Worm (Caenorhabditis elegans) whole organism, L2 larva: ENCODE data around the gene pfd-5.

Experiments
- ama-1 ChIP-seq: fragments of 150-350 bp; optimal IDR thresholded peaks from 2 replicates; lab custom pipeline; 2018; ENCODE audit warnings: inconsistent platforms
- egl-27 ChIP-seq: sonication (generic microtip); optimal IDR thresholded peaks from 3 replicates; lab custom pipeline; 2017; ENCODE audit warnings: missing biosample characterization, missing genetic modification reagents, missing genetic modification characterization
- nhr-12 ChIP-seq: fragments of 150-350 bp; optimal IDR thresholded peaks from 2 replicates; lab custom pipeline; 2014; ENCODE audit warnings: missing biosample characterization, missing genetic modification characterization
- nhr-237 ChIP-seq: fragments of 150-350 bp; optimal IDR thresholded peaks from 2 replicates; lab custom pipeline; 2014; ENCODE audit warnings: missing biosample characterization, missing genetic modification characterization

ce11 chrIII:7239416-7239815 lies 40.7 kb upstream of the pfd-5 start:
- TF ChIP-seq egl-27 (tag; lab: Kevin White, UChicago): no peak
- TF ChIP-seq nhr-237: no peak
- no peak for TF ChIP-seq nhr-12 (tag; lab: Kevin White, UChicago)
- TF ChIP-seq ama-1: no peak
